Worm (Caenorhabditis elegans): ENCODE results near the gene F41C6.7.

- TF ChIP-seq blmp-1 (tag; optimal IDR thresholded peaks at IDR 0.05; ENCODE audit: insufficient read depth), result no peak
- TF ChIP-seq lin-11 (tag; optimal IDR thresholded peaks at IDR 0.05), result no peak
- TF ChIP-seq lin-13 (GFP tag; optimal IDR thresholded peaks at IDR 0.05), result no peak
- no peak for TF ChIP-seq ztf-4 (tag; optimal IDR thresholded peaks at IDR 0.05)
- no peak for TF ChIP-seq ceh-82 (tag; optimal IDR thresholded peaks at IDR 0.05)
- TF ChIP-seq nhr-25 (tag; optimal IDR thresholded peaks at IDR 0.05), result no peak
Observed at ce11 chrX:6885227-6885853, at the start of gene F41C6.7.

All from whole organism, L2 larva.